Fruit fly (Drosophila melanogaster) whole organism, larva: Measurements from ENCODE around the gene Sry-beta.
A peak's percentile ranks its signal among the peaks of the same experiment; 100 is the strongest.

Source experiments
- noc ChIP-seq: fragments of 200-800 bp; sonication (Bioruptor generic); optimal IDR thresholded peaks from 3 replicates; lab custom pipeline; 2019; ENCODE audit warnings: missing biosample characterization, mild to moderate bottlenecking, missing genetic modification characterization, moderate library complexity

Gene Sry-beta

DNA sequence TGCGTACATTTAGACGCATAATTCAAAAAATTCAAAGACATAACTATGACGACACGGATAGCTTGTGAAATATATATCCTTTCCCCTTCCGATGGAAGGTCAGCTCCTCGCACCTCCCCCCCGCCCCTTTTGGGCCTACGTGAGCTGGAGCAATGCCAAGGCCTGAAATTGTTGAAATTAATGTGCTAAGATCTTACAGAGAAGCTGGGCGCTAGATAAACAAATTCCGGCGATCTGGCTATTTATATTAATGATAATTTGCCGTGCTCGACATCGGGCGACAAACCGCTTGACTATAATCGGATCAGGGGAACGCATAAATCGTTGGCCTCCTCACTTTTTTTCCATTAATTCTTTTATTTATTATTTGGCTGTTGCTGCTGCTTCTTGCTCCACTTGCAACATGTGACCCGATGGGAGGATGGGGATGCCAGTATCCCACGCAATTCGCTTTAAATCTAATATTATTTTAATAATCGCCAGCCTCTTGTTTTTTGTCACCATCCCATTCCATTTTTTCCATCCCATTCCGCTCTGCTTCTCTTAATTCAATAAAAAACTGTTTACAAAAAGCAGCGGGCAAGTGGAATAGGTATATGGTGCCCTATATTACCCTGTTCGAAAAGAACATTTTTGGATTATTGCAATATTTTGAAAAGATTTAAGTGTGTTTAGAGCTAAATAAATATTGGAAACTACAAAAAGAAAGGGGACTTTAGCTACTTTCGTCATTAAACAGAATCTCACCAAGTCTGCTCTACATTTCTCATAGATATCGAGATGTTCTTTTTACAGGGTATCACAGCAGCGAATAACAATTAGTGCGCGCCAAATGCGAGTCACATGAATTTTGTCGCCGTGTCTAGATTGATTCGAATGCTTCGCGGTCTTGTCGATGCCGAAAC is 52.5 kb downstream of the Sry-beta start:
- TF ChIP-seq noc (tag; lab: Kevin White, UChicago), result no peak

DNA sequence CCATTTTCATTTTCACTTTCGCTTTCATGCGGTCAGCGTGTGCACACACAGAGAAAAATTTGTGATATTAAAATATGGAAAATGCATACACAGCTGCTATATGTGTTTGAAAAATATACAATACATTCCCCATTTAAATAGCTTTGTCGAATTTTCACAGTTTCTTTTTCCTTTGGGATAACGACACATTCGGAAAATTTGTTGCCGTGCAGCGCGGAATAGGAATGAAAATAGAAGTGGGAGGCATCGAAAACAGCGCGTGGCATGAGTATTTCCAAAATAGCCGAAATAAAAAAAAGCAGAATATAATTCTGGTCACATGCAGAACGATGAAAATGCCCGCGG is 53.2 kb downstream of the Sry-beta start:
- peak; percentile 65 for TF ChIP-seq noc (tag; lab: Kevin White, UChicago)
